Fruit fly (Drosophila melanogaster): ENCODE measurements around the gene Pits.

- TF ChIP-seq lola (GFP tag; optimal IDR thresholded peaks at IDR 0.05) (no peak), Abd-B (GFP tag; optimal IDR thresholded peaks at IDR 0.05) (no peak), brk (GFP tag; optimal IDR thresholded peaks at IDR 0.05) (no peak)
Measured at dm6 chrX:12631317-12632156, 48.5 kb upstream of the Pits start, which contains the start of gene Tomosyn.
